Worm (Caenorhabditis elegans) whole organism, L3 larva: ENCODE results near the gene srz-99.

Experiments used
- ZK546.5 ChIP-seq: sonication (generic microtip); optimal IDR thresholded peaks from 2 replicates; lab custom pipeline; 2017; ENCODE audit warnings: missing biosample characterization, missing genetic modification characterization
- aly-2 ChIP-seq: fragments of 150-350 bp; optimal IDR thresholded peaks from 2 replicates; lab custom pipeline; 2014; ENCODE audit warnings: missing biosample characterization, missing genetic modification characterization
- ama-1 ChIP-seq: fragments of 150-350 bp; optimal IDR thresholded peaks from 2 replicates; lab custom pipeline; 2018
- ceh-16 ChIP-seq: sonication (generic microtip); optimal IDR thresholded peaks from 2 replicates; lab custom pipeline; 2017; ENCODE audit warnings: missing biosample characterization, missing genetic modification characterization
- ceh-82 ChIP-seq: fragments of 150-350 bp; optimal IDR thresholded peaks from 2 replicates; lab custom pipeline; 2014; ENCODE audit warnings: missing biosample characterization, missing genetic modification characterization
- ceh-9 ChIP-seq: sonication (generic microtip); optimal IDR thresholded peaks from 2 replicates; lab custom pipeline; 2018; ENCODE audit warnings: missing biosample characterization, missing genetic modification characterization
- daf-12 ChIP-seq: fragments of 150-350 bp; optimal IDR thresholded peaks from 2 replicates; lab custom pipeline; 2014; ENCODE audit warnings: missing biosample characterization, missing genetic modification reagents, missing genetic modification characterization
- egl-27 ChIP-seq: sonication (generic microtip); optimal IDR thresholded peaks from 4 replicates; lab custom pipeline; 2017; ENCODE audit warnings: missing biosample characterization, missing genetic modification reagents, missing genetic modification characterization
- elt-1 ChIP-seq: fragments of 150-350 bp; optimal IDR thresholded peaks from 2 replicates; lab custom pipeline; 2014; ENCODE audit warnings: missing biosample characterization, missing genetic modification characterization
- fkh-10 ChIP-seq: sonication (generic microtip); optimal IDR thresholded peaks from 2 replicates; lab custom pipeline; 2017; ENCODE audit warnings: missing biosample characterization, missing genetic modification reagents, missing genetic modification characterization
- fos-1 ChIP-seq: fragments of 150-350 bp; optimal IDR thresholded peaks from 2 replicates; lab custom pipeline; 2014; ENCODE audit warnings: missing biosample characterization, missing genetic modification characterization
- hmg-11 ChIP-seq: sonication (generic microtip); optimal IDR thresholded peaks from 2 replicates; lab custom pipeline; 2016; ENCODE audit warnings: missing genetic modification characterization, missing compliant biosample characterization
- jun-1 ChIP-seq: fragments of 150-350 bp; optimal IDR thresholded peaks from 2 replicates; lab custom pipeline; 2014; ENCODE audit warnings: missing biosample characterization, missing genetic modification reagents, missing genetic modification characterization
- lin-15B ChIP-seq: fragments of 150-350 bp; optimal IDR thresholded peaks from 2 replicates; lab custom pipeline; 2014; ENCODE audit warnings: missing biosample characterization, missing genetic modification characterization
- mdl-1 ChIP-seq: fragments of 150-350 bp; optimal IDR thresholded peaks from 2 replicates; lab custom pipeline; 2014; ENCODE audit warnings: missing biosample characterization, missing genetic modification characterization
- mml-1 ChIP-seq: fragments of 150-350 bp; sonication (generic microtip); optimal IDR thresholded peaks from 3 replicates; lab custom pipeline; 2014; ENCODE audit warnings: missing biosample characterization, missing genetic modification characterization
- nfya-1 ChIP-seq: sonication (generic microtip); optimal IDR thresholded peaks from 2 replicates; lab custom pipeline; 2017; ENCODE audit warnings: missing genetic modification characterization, mild to moderate bottlenecking, missing compliant biosample characterization, antibody characterized with exemption, moderate library complexity; ENCODE audit not compliant: insufficient read depth
- nhr-12 ChIP-seq: fragments of 150-350 bp; optimal IDR thresholded peaks from 2 replicates; lab custom pipeline; 2014; ENCODE audit warnings: missing biosample characterization, missing genetic modification characterization
- nhr-25 ChIP-seq: sonication (generic microtip); optimal IDR thresholded peaks from 2 replicates; lab custom pipeline; 2017; ENCODE audit warnings: missing biosample characterization, missing genetic modification characterization
- nhr-43 ChIP-seq: sonication (generic microtip); optimal IDR thresholded peaks from 2 replicates; lab custom pipeline; 2016; ENCODE audit warnings: mild to moderate bottlenecking, missing genetic modification characterization, missing compliant biosample characterization; ENCODE audit not compliant: poor library complexity, severe bottlenecking
- nhr-67 ChIP-seq: fragments of 150-350 bp; optimal IDR thresholded peaks from 2 replicates; lab custom pipeline; 2014; ENCODE audit warnings: missing biosample characterization, missing genetic modification characterization
- nhr-76 ChIP-seq: fragments of 150-350 bp; sonication (generic microtip); optimal IDR thresholded peaks from 5 replicates; lab custom pipeline; 2014; ENCODE audit warnings: missing biosample characterization, missing genetic modification characterization
- nhr-77 ChIP-seq: fragments of 150-350 bp; optimal IDR thresholded peaks from 2 replicates; lab custom pipeline; 2014; ENCODE audit warnings: missing biosample characterization, missing genetic modification characterization
- pha-4 ChIP-seq: fragments of 150-350 bp; optimal IDR thresholded peaks from 2 replicates; lab custom pipeline; 2014; ENCODE audit warnings: missing biosample characterization, missing genetic modification reagents, missing genetic modification characterization
- pqm-1 ChIP-seq: fragments of 150-350 bp; optimal IDR thresholded peaks from 2 replicates; lab custom pipeline; 2017; ENCODE audit warnings: missing biosample characterization, missing genetic modification characterization, inconsistent platforms
- skn-1 ChIP-seq: fragments of 150-350 bp; optimal IDR thresholded peaks from 2 replicates; lab custom pipeline; 2014; ENCODE audit warnings: missing biosample characterization, missing genetic modification characterization
- tbx-2 ChIP-seq: sonication (generic microtip); optimal IDR thresholded peaks from 2 replicates; lab custom pipeline; 2016; ENCODE audit warnings: mild to moderate bottlenecking, missing genetic modification characterization, missing compliant biosample characterization
- ztf-11 ChIP-seq: fragments of 150-350 bp; optimal IDR thresholded peaks from 2 replicates; lab custom pipeline; 2014; ENCODE audit warnings: missing biosample characterization, missing genetic modification characterization
- ztf-4 ChIP-seq: fragments of 150-350 bp; optimal IDR thresholded peaks from 2 replicates; lab custom pipeline; 2014; ENCODE audit warnings: missing biosample characterization, missing genetic modification characterization

srz-99 gene

ce11 chrV:16742123-16742522 is 12.1 kb downstream of the srz-99 start, which contains the start of gene T25E12.6:
T25E12.6 (plus strand) TSS chrV:16742423.
- no peak for TF ChIP-seq mdl-1 (tag; lab: Kevin White, UChicago)

ce11 chrV:16744783-16745182 is 14.7 kb downstream of the srz-99 start:
- TF ChIP-seq nhr-43 (tag; lab: Kevin White, UChicago), result no peak
- no peak for TF ChIP-seq ceh-16 (tag; lab: Kevin White, UChicago)
- TF ChIP-seq mml-1, result no peak
- no peak for TF ChIP-seq nhr-67 (tag; lab: Kevin White, UChicago)
- TF ChIP-seq mdl-1 (tag; lab: Kevin White, UChicago), result no peak
- no peak for TF ChIP-seq nhr-12 (tag; lab: Kevin White, UChicago)
- TF ChIP-seq nhr-76 (tag; lab: Kevin White, UChicago), result no peak
- TF ChIP-seq ceh-9 (tag; lab: Kevin White, UChicago), result no peak
- TF ChIP-seq elt-1, result no peak
- no peak for TF ChIP-seq aly-2
- TF ChIP-seq, all 47 proteins: peak for 0

- no peak for TF ChIP-seq nhr-25
- no peak for TF ChIP-seq ztf-11 (tag; lab: Kevin White, UChicago)
- TF ChIP-seq nhr-43 (tag; lab: Kevin White, UChicago), result no peak
- TF ChIP-seq skn-1 (tag; lab: Kevin White, UChicago), result no peak
- TF ChIP-seq pha-4 (tag; lab: Kevin White, UChicago), result no peak
- no peak for TF ChIP-seq pqm-1 (tag; lab: Kevin White, UChicago)
- no peak for TF ChIP-seq egl-27
Observed at ce11 chrV:16745214-16745613, 15.2 kb downstream of the srz-99 start.

ce11 chrV:16746231-16746990 is 16.4 kb downstream of the srz-99 start, which contains the start of gene gyg-2:
gyg-2 (minus strand) TSS chrV:16746258.
- no peak for TF ChIP-seq lin-15B
- no peak for TF ChIP-seq fos-1 (tag; lab: Kevin White, UChicago)
- TF ChIP-seq, all 47 proteins: peak for 0

ce11 chrV:16747031-16747672 is 17.1 kb downstream of the srz-99 start, which contains the start of gene dkf-2:
dkf-2 (plus strand) TSS chrV:16747622.
- no peak for TF ChIP-seq aly-2

- no peak for TF ChIP-seq aly-2
- no peak for TF ChIP-seq daf-12
- no peak for TF ChIP-seq nhr-76 (tag; lab: Kevin White, UChicago)
- TF ChIP-seq tbx-2 (tag; lab: Kevin White, UChicago), result no peak
- no peak for TF ChIP-seq mml-1
- no peak for TF ChIP-seq jun-1 (tag; lab: Kevin White, UChicago)
- TF ChIP-seq ceh-82 (tag; lab: Kevin White, UChicago), result no peak
- TF ChIP-seq ztf-4 (tag; lab: Kevin White, UChicago), result no peak
Observed at ce11 chrV:16749473-16749872, 19.4 kb downstream of the srz-99 start.

- TF ChIP-seq mml-1, result no peak
- no peak for TF ChIP-seq daf-12
- no peak for TF ChIP-seq skn-1 (tag; lab: Kevin White, UChicago)
- peak; percentile 35 for TF ChIP-seq hmg-11 (tag; lab: Kevin White, UChicago)
- TF ChIP-seq ZK546.5 (tag; lab: Kevin White, UChicago), result no peak
- no peak for TF ChIP-seq ama-1 (lab: Kevin White, UChicago)
- TF ChIP-seq nhr-77 (tag; lab: Kevin White, UChicago), result no peak
- peak; percentile 27 for TF ChIP-seq fkh-10 (GFP tag; lab: Kevin White, UChicago)
- TF ChIP-seq nfya-1, result peak; percentile 21
Observed at ce11 chrV:16752089-16753030, 22.3 kb downstream of the srz-99 start.
